Worm (Caenorhabditis elegans): ENCODE results near the gene srg-1.

DNA sequence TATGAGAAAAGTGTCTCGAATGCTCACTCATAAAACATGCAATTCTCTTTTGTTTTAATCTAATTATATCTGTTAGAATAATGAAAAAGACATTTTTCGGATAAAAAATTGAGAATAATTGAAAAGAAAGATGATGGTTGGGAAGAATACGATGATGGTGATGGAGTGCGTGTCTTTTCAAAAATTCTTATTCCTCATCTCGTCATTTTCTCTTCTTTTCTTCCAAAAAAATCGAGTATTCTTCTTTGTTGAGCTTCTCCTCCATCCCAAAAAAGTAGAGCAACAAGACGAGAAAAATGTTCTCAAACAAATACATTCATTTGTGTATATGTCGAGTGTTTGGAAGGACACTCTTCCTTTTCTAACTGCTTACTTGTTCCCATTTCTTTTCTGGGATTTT, 39.4 kb upstream of the srg-1 start:
- TF ChIP-seq attf-3 (GFP tag; conservative IDR thresholded peaks at IDR 0.05) (no peak), dpl-1 (GFP tag; optimal IDR thresholded peaks at IDR 0.05) (no peak)

Measured in whole organism, young adult.